Fruit fly (Drosophila melanogaster): ENCODE data around the gene Gug.

Gug gene

dm6 chr3L:8506975-8507441 lies 57.3 kb downstream of the Gug start, which contains the start of gene CG43163 (continued):
- TF ChIP-seq CG5953 (GFP tag; IDR thresholded peaks at IDR 0.05) (0 out of 2 replicates have a peak, but pooled peaks have one; percentile 28), exex (tag; optimal IDR thresholded peaks at IDR 0.05) (peak; percentile 7), CG16815 (GFP tag; optimal IDR thresholded peaks at IDR 0.05) (peak; percentile 33), Lpt (GFP tag; optimal IDR thresholded peaks at IDR 0.05) (no peak), NK7.1 (GFP tag; optimal IDR thresholded peaks at IDR 0.05) (no peak), Nf-YB (GFP tag; optimal IDR thresholded peaks at IDR 0.05) (peak; percentile 36), CG2678 (tag; optimal IDR thresholded peaks at IDR 0.05) (peak; percentile 67), twi (tag; optimal IDR thresholded peaks at IDR 0.05) (no peak), CG32772 (GFP tag; IDR thresholded peaks at IDR 0.05) (peak; percentile 30; the same call in 1 of the 2 replicates), CG4707 (GFP tag; optimal IDR thresholded peaks at IDR 0.05) (peak; percentile 22), CG1792 (GFP tag; optimal IDR thresholded peaks at IDR 0.05) (no peak), CG6683 (GFP tag; optimal IDR thresholded peaks at IDR 0.05) (peak; percentile 78), CkIIα-i1 (GFP tag; IDR thresholded peaks at IDR 0.05) (no peak), Bteb2 (GFP tag; optimal IDR thresholded peaks at IDR 0.05) (peak; percentile 51), pho (GFP tag; optimal IDR thresholded peaks at IDR 0.05) (peak; percentile 12), Side (GFP tag; optimal IDR thresholded peaks at IDR 0.05) (peak; percentile 19), so (GFP tag; IDR thresholded peaks at IDR 0.05) (no peak), salm (tag; optimal IDR thresholded peaks at IDR 0.05) (peak; percentile 47), lab (GFP tag; optimal IDR thresholded peaks at IDR 0.05) (peak; percentile 78), CG8944 (GFP tag; optimal IDR thresholded peaks at IDR 0.05) (no peak), CG6765 (GFP tag; optimal IDR thresholded peaks at IDR 0.05) (peak; percentile 24), H15 (GFP tag; IDR thresholded peaks at IDR 0.05) (peak; percentile 64; the same call in 2 of the 3 replicates), danr (GFP tag; IDR thresholded peaks at IDR 0.05) (peak; percentile 60), NFAT (GFP tag; IDR thresholded peaks at IDR 0.05) (peak; percentile 63), gcm2 (GFP tag; optimal IDR thresholded peaks at IDR 0.05) (peak; percentile 42), CG12236 (GFP tag; optimal IDR thresholded peaks at IDR 0.05) (no peak), ci (GFP tag; IDR thresholded peaks at IDR 0.05) (peak; percentile 83), CG2199 (GFP tag; IDR thresholded peaks at IDR 0.05) (peak; percentile 42; the same call in 1 of the 3 replicates), stc (GFP tag; IDR thresholded peaks at IDR 0.05) (peak; percentile 70), Sox100B (GFP tag; optimal IDR thresholded peaks at IDR 0.05) (no peak), CG12659 (GFP tag; optimal IDR thresholded peaks at IDR 0.05) (peak; percentile 83), toy (GFP tag; IDR thresholded peaks at IDR 0.05) (no peak), grn (GFP tag; optimal IDR thresholded peaks at IDR 0.05) (no peak), fd102C (GFP tag; optimal IDR thresholded peaks at IDR 0.05) (no peak), fd3F (GFP tag; optimal IDR thresholded peaks at IDR 0.05) (no peak), repo (GFP tag; optimal IDR thresholded peaks at IDR 0.05) (peak; percentile 18), jumu (GFP tag; optimal IDR thresholded peaks at IDR 0.05) (no peak), wek (GFP tag; optimal IDR thresholded peaks at IDR 0.05) (no peak), sens (GFP tag) (peak; percentile 93), cad (GFP tag; optimal IDR thresholded peaks at IDR 0.05) (no peak), Hr78 (GFP tag; optimal IDR thresholded peaks at IDR 0.05) (peak in 1 of 2 experiments; percentile 76), Vsx1 (GFP tag; optimal IDR thresholded peaks at IDR 0.05) (no peak), BEAF-32 (GFP tag; optimal IDR thresholded peaks at IDR 0.05) (peak; percentile 23), dpn (GFP tag; optimal IDR thresholded peaks at IDR 0.05) (peak; percentile 61 to 68), pita (GFP tag; optimal IDR thresholded peaks at IDR 0.05) (no peak), NC2α (GFP tag; optimal IDR thresholded peaks at IDR 0.05) (peak; percentile 5), Doc2 (GFP tag; IDR thresholded peaks at IDR 0.05) (no peak), br (optimal IDR thresholded peaks at IDR 0.05) (no peak), Blimp-1 (GFP tag; optimal IDR thresholded peaks at IDR 0.05) (no peak), cwo (GFP tag; optimal IDR thresholded peaks at IDR 0.05) (peak; percentile 32)

Measured in whole organism, embryonic.